Fruit fly (Drosophila melanogaster) whole organism: ENCODE results near the gene CG10874.

ENCODE experiments used
- CG8478 ChIP-seq: fragments of >200 bp; optimal IDR thresholded peaks from 2 replicates; lab custom pipeline; 2018; ENCODE audit warnings: inconsistent platforms
- Dll ChIP-seq: fragments of >200 bp; optimal IDR thresholded peaks from 2 replicates; lab custom pipeline; 2017
- EcR ChIP-seq, 2 experiments: fragments of >200 bp; optimal IDR thresholded peaks; 2 replicates each; lab custom pipeline; 2017; ENCODE audit warnings: missing biosample characterization in 2 of 2, missing genetic modification characterization in 2 of 2, missing genetic modification reagents in 2 of 2
- pan ChIP-seq: fragments of >200 bp; optimal IDR thresholded peaks from 2 replicates; lab custom pipeline; 2017
- psq ChIP-seq: fragments of >200 bp; optimal IDR thresholded peaks from 2 replicates; lab custom pipeline; 2017

- TF ChIP-seq pan (lab: Kevin White, UChicago) (no peak), EcR (GFP tag; optimal IDR thresholded peaks at IDR 0.05; lab: Kevin White, UChicago) (no peak), psq (lab: Kevin White, UChicago) (no peak), Dll (lab: Kevin White, UChicago) (no peak), CG8478 (lab: Kevin White, UChicago) (no peak)
Observed at dm6 chr2L:2155453-2155852, 36.7 kb downstream of the CG10874 start, which contains the start of gene CG15382.
